Worm (Caenorhabditis elegans): ENCODE results near the gene fbxa-16.
"Not testable (repeated sequence)": the region's sequence is repeated elsewhere in the genome, so short reads cannot be mapped to it uniquely, and the experiment has no call there.

The fbxa-16 gene

ce11 chrX:146832-147231 is 27.4 kb downstream of the fbxa-16 start:
- TF ChIP-seq lsy-2 (tag; optimal IDR thresholded peaks at IDR 0.05) = peak in 1 of 2 experiments; percentile 21
- TF ChIP-seq lin-13 (GFP tag; optimal IDR thresholded peaks at IDR 0.05) = peak; percentile 20
- no peak for TF ChIP-seq sma-9 (GFP tag; optimal IDR thresholded peaks at IDR 0.05)
- no peak for TF ChIP-seq sma-9 (tag; optimal IDR thresholded peaks at IDR 0.05)
- TF ChIP-seq ztf-4 (tag; optimal IDR thresholded peaks at IDR 0.05) = no peak
- TF ChIP-seq ZK546.5 (tag; optimal IDR thresholded peaks at IDR 0.05) = no peak
- no peak for TF ChIP-seq elt-3 (tag; optimal IDR thresholded peaks at IDR 0.05)
- no peak for TF ChIP-seq snpc-4 (tag; optimal IDR thresholded peaks at IDR 0.05)
- TF ChIP-seq unc-55 (GFP tag; optimal IDR thresholded peaks at IDR 0.05) = peak; percentile 25
- no peak for TF ChIP-seq elt-1 (tag; optimal IDR thresholded peaks at IDR 0.05)
- TF ChIP-seq gmeb-1 (tag; optimal IDR thresholded peaks at IDR 0.05) = no peak
- TF ChIP-seq unc-39 (tag; optimal IDR thresholded peaks at IDR 0.05) = no peak
- TF ChIP-seq sem-4 (tag; optimal IDR thresholded peaks at IDR 0.05) = no peak
- no peak for TF ChIP-seq peb-1 (tag; optimal IDR thresholded peaks at IDR 0.05)
- no peak for TF ChIP-seq nhr-25 (tag; optimal IDR thresholded peaks at IDR 0.05)
- TF ChIP-seq C34F6.9 (tag; optimal IDR thresholded peaks at IDR 0.05) = peak; percentile 1
- TF ChIP-seq R02D3.7 (tag; optimal IDR thresholded peaks at IDR 0.05) = no peak
- TF ChIP-seq sma-3 (GFP tag; optimal IDR thresholded peaks at IDR 0.05) = no peak

ce11 chrX:147824-148223 is 28.4 kb downstream of the fbxa-16 start, which contains the start of gene Y73B3A.11:
Gene Y73B3A.11 (plus strand): TSS chrX:148124.
- TF ChIP-seq nhr-129 (tag; optimal IDR thresholded peaks at IDR 0.05) (no peak), nhr-25 (tag; optimal IDR thresholded peaks at IDR 0.05) (no peak), C34F6.9 (tag; optimal IDR thresholded peaks at IDR 0.05) (no peak), crh-2 (tag; optimal IDR thresholded peaks at IDR 0.05) (no peak), fos-1 (tag; optimal IDR thresholded peaks at IDR 0.05) (no peak), sem-4 (tag; optimal IDR thresholded peaks at IDR 0.05) (no peak), ztf-4 (tag; optimal IDR thresholded peaks at IDR 0.05) (no peak), unc-39 (tag; optimal IDR thresholded peaks at IDR 0.05) (no peak), nhr-10 (tag; optimal IDR thresholded peaks at IDR 0.05) (no peak), mbf-1 (tag; optimal IDR thresholded peaks at IDR 0.05) (no peak), sma-9 (GFP tag; optimal IDR thresholded peaks at IDR 0.05) (no peak), sma-9 (tag; optimal IDR thresholded peaks at IDR 0.05) (no peak), nhr-23 (tag; optimal IDR thresholded peaks at IDR 0.05) (no peak), sma-3 (GFP tag; optimal IDR thresholded peaks at IDR 0.05) (no peak)

- not testable (repeated sequence) for TF ChIP-seq alr-1, ztf-4, mab-5 (tag; optimal IDR thresholded peaks at IDR 0.05)
Observed at ce11 chrX:163034-163433, 43.6 kb downstream of the fbxa-16 start, which contains the start of gene tmed-12. Gene tmed-12 (minus strand): TSS chrX:163134.

All from whole organism, L2 larva.